Worm (Caenorhabditis elegans): Measurements from ENCODE around the gene K02D10.1.
A peak's percentile ranks its signal among the peaks of the same experiment; 100 is the strongest.

K02D10.1 gene

ce11 chrIII:8800796-8801083 is 31.4 kb downstream of the K02D10.1 start:
- TF ChIP-seq nhr-28 (tag; optimal IDR thresholded peaks at IDR 0.05) (no peak), mls-2 (tag; optimal IDR thresholded peaks at IDR 0.05) (no peak), ces-1 (GFP tag; optimal IDR thresholded peaks at IDR 0.05) (no peak), unc-62 (GFP tag; optimal IDR thresholded peaks at IDR 0.05) (no peak), nhr-2 (tag; optimal IDR thresholded peaks at IDR 0.05) (no peak), pha-4 (tag; optimal IDR thresholded peaks at IDR 0.05) (no peak), mab-5 (tag; optimal IDR thresholded peaks at IDR 0.05) (no peak), ceh-43 (GFP tag; optimal IDR thresholded peaks at IDR 0.05) (no peak), mep-1 (tag; optimal IDR thresholded peaks at IDR 0.05) (no peak), unc-120 (tag; optimal IDR thresholded peaks at IDR 0.05; ENCODE audit: poor library complexity, severe bottlenecking) (no peak), M03D4.4 (tag; optimal IDR thresholded peaks at IDR 0.05) (no peak), ceh-83 (GFP tag; optimal IDR thresholded peaks at IDR 0.05) (no peak), flh-1 (GFP tag; optimal IDR thresholded peaks at IDR 0.05) (no peak)

ce11 chrIII:8801352-8801863 is 32.1 kb downstream of the K02D10.1 start:
- TF ChIP-seq unc-62 (GFP tag; optimal IDR thresholded peaks at IDR 0.05) (no peak), blmp-1 (tag; optimal IDR thresholded peaks at IDR 0.05) (peak; percentile 31), tbx-8 (GFP tag; optimal IDR thresholded peaks at IDR 0.05) (no peak), mls-2 (tag; optimal IDR thresholded peaks at IDR 0.05) (no peak)

- TF ChIP-seq lsy-2 (tag; optimal IDR thresholded peaks at IDR 0.05), result peak; percentile 85
- no peak for TF ChIP-seq blmp-1 (tag; optimal IDR thresholded peaks at IDR 0.05)
- peak; percentile 65 for TF ChIP-seq tbx-8 (GFP tag; optimal IDR thresholded peaks at IDR 0.05)
- TF ChIP-seq snpc-4 (tag; optimal IDR thresholded peaks at IDR 0.05), result no peak
- TF ChIP-seq ztf-11 (tag; optimal IDR thresholded peaks at IDR 0.05), result peak; percentile 89
- TF ChIP-seq mls-2 (tag; optimal IDR thresholded peaks at IDR 0.05), result peak; percentile 86
- peak; percentile 97 for TF ChIP-seq nhr-237 (tag; optimal IDR thresholded peaks at IDR 0.05)
- TF ChIP-seq ceh-83 (GFP tag; optimal IDR thresholded peaks at IDR 0.05), result no peak
- TF ChIP-seq sptf-1 (tag; optimal IDR thresholded peaks at IDR 0.05), result peak; percentile 63
- peak; percentile 93 for TF ChIP-seq elt-3 (tag; optimal IDR thresholded peaks at IDR 0.05)
- peak; percentile 69 for TF ChIP-seq cnd-1 (tag; optimal IDR thresholded peaks at IDR 0.05)
- TF ChIP-seq nhr-2 (tag; optimal IDR thresholded peaks at IDR 0.05), result peak; percentile 97
- no peak for TF ChIP-seq sem-2 (GFP tag; optimal IDR thresholded peaks at IDR 0.05)
- TF ChIP-seq nhr-28 (tag; optimal IDR thresholded peaks at IDR 0.05), result peak; percentile 11
- TF ChIP-seq ceh-39 (tag; optimal IDR thresholded peaks at IDR 0.05), result peak; percentile 93
- peak; percentile 97 for TF ChIP-seq hlh-1 (tag; optimal IDR thresholded peaks at IDR 0.05)
- peak; percentile 48 for TF ChIP-seq bed-3 (GFP tag; optimal IDR thresholded peaks at IDR 0.05)
- TF ChIP-seq mab-5 (tag; optimal IDR thresholded peaks at IDR 0.05), result peak; percentile 74
- peak; percentile 57 for TF ChIP-seq unc-39 (tag; optimal IDR thresholded peaks at IDR 0.05)
- no peak for TF ChIP-seq nhr-76 (tag; optimal IDR thresholded peaks at IDR 0.05)
- peak; percentile 99 for TF ChIP-seq unc-62 (GFP tag; optimal IDR thresholded peaks at IDR 0.05)
- no peak for TF ChIP-seq nhr-12 (tag; optimal IDR thresholded peaks at IDR 0.05)
- TF ChIP-seq flh-1 (GFP tag; optimal IDR thresholded peaks at IDR 0.05), result no peak
- peak; percentile 99 for TF ChIP-seq ham-2 (GFP tag; optimal IDR thresholded peaks at IDR 0.05)
- TF ChIP-seq zip-8 (tag; optimal IDR thresholded peaks at IDR 0.05), result peak; percentile 39
- peak; percentile 47 for TF ChIP-seq ceh-43 (GFP tag; optimal IDR thresholded peaks at IDR 0.05)
- TF ChIP-seq lin-13 (tag; optimal IDR thresholded peaks at IDR 0.05), result no peak
- peak; percentile 96 for TF ChIP-seq ces-1 (GFP tag; optimal IDR thresholded peaks at IDR 0.05)
- peak; percentile 31 for TF ChIP-seq lin-32 (GFP tag; optimal IDR thresholded peaks at IDR 0.05)
- TF ChIP-seq mep-1 (tag; optimal IDR thresholded peaks at IDR 0.05), result peak; percentile 98
- TF ChIP-seq drap-1 (GFP tag; optimal IDR thresholded peaks at IDR 0.05), result peak; percentile 86
- peak; percentile 25 for TF ChIP-seq elt-1 (tag; optimal IDR thresholded peaks at IDR 0.05; ENCODE audit: borderline replicate concordance, insufficient read depth)
- peak; percentile 89 for TF ChIP-seq pha-4 (tag; optimal IDR thresholded peaks at IDR 0.05)
- TF ChIP-seq M03D4.4 (tag; optimal IDR thresholded peaks at IDR 0.05), result peak; percentile 55
- peak; percentile 97 for TF ChIP-seq unc-120 (tag; optimal IDR thresholded peaks at IDR 0.05; ENCODE audit: poor library complexity, severe bottlenecking)
Measured at ce11 chrIII:8801864-8802818, 32.8 kb downstream of the K02D10.1 start.

Measured in whole organism, mixed stage, embryonic.